Fruit fly (Drosophila melanogaster) Kc167 (cell line): ENCODE results near the gene NijA.

Experiments used
- Myc ChIP-seq: fragments of >200 bp; optimal IDR thresholded peaks from 2 replicates; lab custom pipeline; 2017; ENCODE audit warnings: missing external identifiers
- Sin3A ChIP-seq: fragments of >200 bp; optimal IDR thresholded peaks from 2 replicates; lab custom pipeline; 2018; ENCODE audit warnings: missing external identifiers
- h ChIP-seq: fragments of >200 bp; optimal IDR thresholded peaks from 3 replicates; lab custom pipeline; 2018; ENCODE audit warnings: missing external identifiers
- insv ChIP-seq: fragments of >200 bp; optimal IDR thresholded peaks from 3 replicates; lab custom pipeline; 2018; ENCODE audit warnings: missing external identifiers
- psq ChIP-seq: fragments of >200 bp; optimal IDR thresholded peaks from 2 replicates; lab custom pipeline; 2017; ENCODE audit warnings: missing external identifiers
- ttk ChIP-seq: sonication (Bioruptor generic); optimal IDR thresholded peaks from 2 replicates; lab custom pipeline; 2017; ENCODE audit warnings: missing external identifiers

The NijA gene

dm6 chr3L:10696635-10697412, at the start of gene NijA:
NijA (minus strand) TSS chr3L:10696877.
- TF ChIP-seq Myc (lab: Kevin White, UChicago) (no peak), h (lab: Kevin White, UChicago) (no peak), insv (lab: Kevin White, UChicago) (no peak), psq (lab: Kevin White, UChicago) (no peak), Sin3A (lab: Kevin White, UChicago) (no peak), ttk (lab: Kevin White, UChicago) (no peak)

- TF ChIP-seq psq (lab: Kevin White, UChicago) (no peak), ttk (lab: Kevin White, UChicago) (no peak), insv (lab: Kevin White, UChicago) (no peak), Sin3A (lab: Kevin White, UChicago) (no peak), h (lab: Kevin White, UChicago) (no peak), Myc (lab: Kevin White, UChicago) (no peak)
These were observed 49.0 kb upstream of the NijA start for dm6 chr3L:10745547-10746189.

dm6 chr3L:10742813-10743212, 46.1 kb upstream of the NijA start:
- no peak for TF ChIP-seq h (lab: Kevin White, UChicago)
- no peak for TF ChIP-seq insv (lab: Kevin White, UChicago)
- TF ChIP-seq Sin3A (lab: Kevin White, UChicago), result no peak
- TF ChIP-seq psq (lab: Kevin White, UChicago), result no peak
- TF ChIP-seq ttk (lab: Kevin White, UChicago), result no peak
- TF ChIP-seq Myc (lab: Kevin White, UChicago), result no peak

DNA sequence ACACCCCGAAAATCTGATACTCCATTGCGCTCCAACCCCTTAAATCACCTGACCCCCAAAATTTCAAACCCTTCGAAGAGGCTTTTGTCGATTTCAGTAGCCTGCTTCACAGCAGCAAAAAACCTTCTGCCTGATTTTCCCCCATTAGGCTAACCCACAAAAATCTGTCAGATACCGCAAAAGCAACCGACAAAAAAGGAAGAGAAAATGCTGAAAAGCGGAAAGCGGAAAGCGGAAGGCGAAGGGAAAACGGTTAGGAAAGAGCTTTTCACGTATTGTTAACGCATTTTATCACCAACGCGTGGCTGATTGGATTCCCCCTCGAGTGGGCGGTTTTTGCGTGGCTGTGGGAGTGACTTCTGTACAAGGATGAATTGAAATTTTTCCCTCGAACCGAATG, 45.5 kb upstream of the NijA start:
- TF ChIP-seq Myc (lab: Kevin White, UChicago), result no peak
- no peak for TF ChIP-seq h (lab: Kevin White, UChicago)
- no peak for TF ChIP-seq insv (lab: Kevin White, UChicago)
- TF ChIP-seq Sin3A (lab: Kevin White, UChicago), result no peak

- TF ChIP-seq h (lab: Kevin White, UChicago), result no peak
- TF ChIP-seq psq (lab: Kevin White, UChicago), result no peak
- no peak for TF ChIP-seq insv (lab: Kevin White, UChicago)
- TF ChIP-seq Myc (lab: Kevin White, UChicago), result no peak
- TF ChIP-seq Sin3A (lab: Kevin White, UChicago), result no peak
- no peak for TF ChIP-seq ttk (lab: Kevin White, UChicago)
These were observed 44.4 kb upstream of the NijA start for dm6 chr3L:10741120-10741519.

- TF ChIP-seq insv (lab: Kevin White, UChicago) (no peak), psq (lab: Kevin White, UChicago) (no peak), Sin3A (lab: Kevin White, UChicago) (no peak), Myc (lab: Kevin White, UChicago) (no peak), h (lab: Kevin White, UChicago) (no peak), ttk (lab: Kevin White, UChicago) (no peak)
These were observed 44.0 kb upstream of the NijA start for dm6 chr3L:10740707-10741106.

DNA sequence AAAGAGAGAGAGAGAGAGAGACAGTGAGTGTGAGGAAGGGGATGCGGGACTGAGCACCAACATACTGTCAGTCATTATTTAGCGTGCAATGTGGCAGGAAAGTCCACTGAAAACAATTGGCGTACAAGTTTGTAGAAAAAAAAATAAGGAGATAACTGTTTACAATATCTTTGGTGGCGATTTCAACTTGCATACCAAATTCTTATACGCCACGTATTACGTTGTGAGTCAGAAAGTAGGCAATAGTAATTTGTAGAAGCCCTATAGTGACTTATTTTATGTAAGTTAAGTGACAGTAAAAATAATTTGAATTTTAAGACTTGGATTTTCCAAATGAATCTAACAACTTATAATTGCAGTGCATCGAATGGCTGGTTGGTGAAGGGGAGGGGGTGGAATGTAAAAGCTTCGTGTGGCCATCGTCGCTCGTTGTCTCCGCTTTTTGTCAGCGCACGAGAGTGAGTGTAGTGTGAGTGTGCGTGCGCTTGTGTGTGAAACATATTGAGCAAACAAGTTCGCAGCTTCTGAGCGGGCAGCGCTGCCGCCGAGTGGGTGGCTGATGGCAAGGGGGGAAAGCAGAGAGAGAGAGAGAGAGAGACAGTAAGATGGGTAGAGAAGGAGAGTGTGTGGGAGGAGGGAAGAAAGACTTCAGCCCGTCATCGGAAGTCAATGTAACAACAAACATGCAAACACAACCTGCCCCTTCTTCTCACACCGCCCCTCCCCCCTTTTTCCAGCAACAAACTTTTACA, 43.2 kb upstream of the NijA start:
- TF ChIP-seq insv (lab: Kevin White, UChicago) (no peak), psq (lab: Kevin White, UChicago) (no peak), Myc (lab: Kevin White, UChicago) (no peak), ttk (lab: Kevin White, UChicago) (no peak)

DNA sequence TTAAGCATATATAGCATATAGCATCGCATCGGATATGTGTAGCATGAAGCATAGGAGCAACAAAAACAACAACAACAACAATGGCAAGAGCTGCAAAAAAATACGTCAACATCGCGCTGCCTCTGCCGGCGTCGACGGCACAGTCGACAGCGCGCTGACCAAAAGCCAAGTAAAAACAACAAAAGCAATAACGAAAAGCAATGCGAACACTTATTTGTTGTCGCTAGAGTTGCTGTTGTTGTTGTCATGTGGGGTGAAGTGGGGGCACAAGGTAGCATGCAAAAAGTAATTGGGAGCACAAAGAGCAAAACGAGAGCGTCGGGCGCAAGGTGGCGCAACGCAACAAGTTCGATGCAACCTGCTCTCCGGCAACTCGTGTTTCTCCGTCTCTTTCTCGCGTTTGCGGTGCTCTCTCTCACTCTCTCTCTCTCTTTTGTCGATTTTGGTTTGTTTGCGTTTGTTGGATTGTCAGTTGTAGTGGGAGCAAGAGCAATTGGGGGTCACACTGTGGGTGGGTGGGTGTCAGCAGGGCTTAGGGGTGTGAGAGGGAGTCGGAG, 42.5 kb upstream of the NijA start:
- no peak for TF ChIP-seq insv (lab: Kevin White, UChicago)
- no peak for TF ChIP-seq h (lab: Kevin White, UChicago)
- TF ChIP-seq Sin3A (lab: Kevin White, UChicago), result no peak
- no peak for TF ChIP-seq Myc (lab: Kevin White, UChicago)
- no peak for TF ChIP-seq ttk (lab: Kevin White, UChicago)
- TF ChIP-seq psq (lab: Kevin White, UChicago), result no peak

DNA sequence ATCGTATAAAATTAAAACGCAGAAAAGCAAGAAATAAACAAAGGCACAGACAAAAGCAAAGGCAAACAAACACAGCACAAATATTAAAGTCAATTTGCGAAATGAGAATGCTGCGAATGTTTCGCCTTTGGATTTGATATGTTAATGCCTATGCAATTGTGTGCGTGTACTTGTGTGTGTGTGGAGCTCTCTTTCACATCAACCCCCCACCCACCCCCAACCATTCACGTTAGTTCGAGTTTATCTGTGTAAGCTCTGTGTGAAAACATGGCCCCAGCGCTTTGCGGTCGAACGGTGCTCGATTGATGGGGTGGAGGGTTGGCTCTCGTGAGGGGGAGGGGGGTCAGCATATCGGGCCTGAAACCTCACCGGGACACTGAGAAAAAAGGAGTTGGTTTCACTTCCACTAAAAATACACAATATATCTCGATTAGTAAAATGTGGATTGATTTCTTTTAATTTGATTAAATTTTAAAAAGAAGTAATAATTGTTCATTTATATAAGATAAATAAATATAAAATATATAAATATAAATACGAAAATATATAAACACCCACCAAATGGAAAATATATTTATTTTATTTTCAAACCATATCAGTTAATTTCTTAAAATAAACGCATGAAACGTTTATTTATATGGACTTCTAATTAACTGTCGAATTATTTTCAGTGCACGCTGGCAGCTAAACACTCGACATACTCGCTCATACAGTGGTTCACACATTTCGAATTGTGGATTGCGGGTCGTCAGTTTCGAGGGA, 41.9 kb upstream of the NijA start:
- TF ChIP-seq Myc (lab: Kevin White, UChicago) (no peak), ttk (lab: Kevin White, UChicago) (no peak), psq (lab: Kevin White, UChicago) (no peak), h (lab: Kevin White, UChicago) (no peak), insv (lab: Kevin White, UChicago) (no peak), Sin3A (lab: Kevin White, UChicago) (no peak)

DNA sequence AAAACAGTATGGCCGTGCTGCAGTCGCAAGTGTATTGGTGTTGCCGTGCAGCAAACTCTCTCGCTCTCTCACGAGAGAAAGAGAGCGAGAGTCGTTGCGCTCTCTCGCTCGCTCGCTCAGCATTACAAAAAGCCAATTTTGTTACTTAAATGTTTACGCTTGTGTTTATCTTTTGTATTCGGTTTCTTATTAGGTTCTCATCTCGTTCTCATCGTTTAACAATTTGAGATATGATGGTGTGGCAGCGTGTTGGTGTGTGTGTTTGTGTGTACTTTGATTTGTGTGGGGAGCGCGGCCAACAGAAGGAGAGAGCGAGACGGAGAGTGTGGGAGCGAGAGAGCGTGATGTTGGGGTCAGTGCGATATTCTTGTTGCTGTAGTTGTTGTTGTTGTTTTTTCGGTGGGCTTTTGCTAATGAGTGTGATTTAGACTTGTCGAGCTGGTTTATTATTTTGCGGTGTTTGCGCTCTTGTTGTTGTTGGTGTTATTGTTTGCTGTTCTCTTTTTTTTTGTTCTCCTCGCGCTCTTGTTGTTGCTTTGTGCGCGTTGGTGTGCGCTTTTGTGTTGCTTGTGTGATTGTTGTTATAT, 40.5 kb upstream of the NijA start:
- TF ChIP-seq h (lab: Kevin White, UChicago), result no peak
- TF ChIP-seq Sin3A (lab: Kevin White, UChicago), result no peak
- no peak for TF ChIP-seq Myc (lab: Kevin White, UChicago)
- no peak for TF ChIP-seq insv (lab: Kevin White, UChicago)
- TF ChIP-seq psq (lab: Kevin White, UChicago), result no peak
- no peak for TF ChIP-seq ttk (lab: Kevin White, UChicago)
